Fruit fly (Drosophila melanogaster) whole organism, pupa: ENCODE measurements around the gene Mocs1.

Experiments used
- CG10348 ChIP-seq: fragments of 200-800 bp; sonication (Bioruptor generic); IDR thresholded peaks from 2 replicates; pipeline ENCODE4 v1.3.6; 2022; ENCODE audit warnings: missing biosample characterization, missing genetic modification characterization
- CG12605 ChIP-seq: fragments of 200-800 bp; sonication (Bioruptor generic); IDR thresholded peaks from 2 replicates; pipeline ENCODE4 v1.3.6; 2022; ENCODE audit warnings: missing biosample characterization, missing genetic modification characterization
- CG13204 ChIP-seq: fragments of 200-800 bp; sonication (Bioruptor generic); optimal IDR thresholded peaks from 2 replicates; lab custom pipeline; 2018; ENCODE audit warnings: missing biosample characterization, mild to moderate bottlenecking, missing genetic modification characterization, moderate library complexity
- CG14655 ChIP-seq: fragments of 200-800 bp; sonication (Bioruptor generic); optimal IDR thresholded peaks from 3 replicates; lab custom pipeline; 2017; ENCODE audit warnings: mild to moderate bottlenecking, missing biosample characterization, missing genetic modification reagents, missing genetic modification characterization
- CG15710 ChIP-seq: fragments of 200-800 bp; sonication (Bioruptor generic); optimal IDR thresholded peaks from 2 replicates; lab custom pipeline; 2018; ENCODE audit warnings: missing biosample characterization, mild to moderate bottlenecking, missing genetic modification characterization, moderate library complexity
- CG17806 ChIP-seq: fragments of 200-800 bp; sonication (Bioruptor generic); optimal IDR thresholded peaks from 2 replicates; lab custom pipeline; 2018; ENCODE audit warnings: missing biosample characterization, mild to moderate bottlenecking, missing genetic modification characterization, moderate library complexity
- CG32121 ChIP-seq: fragments of 200-800 bp; sonication (Bioruptor generic); IDR thresholded peaks from 2 replicates; pipeline ENCODE4 v1.3.6; 2022; ENCODE audit warnings: missing biosample characterization, missing genetic modification characterization
- CG34367 ChIP-seq: fragments of 200-800 bp; sonication (Bioruptor generic); optimal IDR thresholded peaks from 2 replicates; lab custom pipeline; 2018; ENCODE audit warnings: missing biosample characterization, mild to moderate bottlenecking, missing genetic modification characterization
- CG4496 ChIP-seq: fragments of 200-800 bp; sonication (Bioruptor generic); IDR thresholded peaks from 3 replicates; pipeline ENCODE4 v1.3.6; 2022; ENCODE audit warnings: missing biosample characterization, missing genetic modification characterization
- CG8159 ChIP-seq: fragments of 200-800 bp; sonication (Bioruptor generic); optimal IDR thresholded peaks from 3 replicates; lab custom pipeline; 2018; ENCODE audit warnings: missing biosample characterization, mild to moderate bottlenecking, missing genetic modification characterization, moderate library complexity
- CG8301 ChIP-seq: fragments of 200-800 bp; sonication (Bioruptor generic); optimal IDR thresholded peaks from 2 replicates; lab custom pipeline; 2018; ENCODE audit warnings: missing biosample characterization, mild to moderate bottlenecking, missing genetic modification characterization
- CG9948 ChIP-seq: fragments of 200-800 bp; sonication (Bioruptor generic); optimal IDR thresholded peaks from 2 replicates; lab custom pipeline; 2018; ENCODE audit warnings: missing biosample characterization, mild to moderate bottlenecking, missing genetic modification characterization, moderate library complexity
- D1 ChIP-seq: fragments of 200-800 bp; sonication (Bioruptor generic); optimal IDR thresholded peaks from 2 replicates; lab custom pipeline; 2018; ENCODE audit warnings: missing biosample characterization, mild to moderate bottlenecking, missing genetic modification characterization, moderate library complexity
- EcR ChIP-seq: fragments of 200-800 bp; sonication (Bioruptor generic); optimal IDR thresholded peaks from 3 replicates; lab custom pipeline; 2019; ENCODE audit warnings: missing biosample characterization, missing genetic modification characterization, mild to moderate bottlenecking, moderate library complexity, missing genetic modification reagents
- Ets98B ChIP-seq: fragments of 200-800 bp; sonication (Bioruptor generic); IDR thresholded peaks from 2 replicates; pipeline ENCODE4 v1.3.6; 2022; ENCODE audit warnings: missing biosample characterization, missing genetic modification characterization
- Pif1A ChIP-seq: fragments of 200-800 bp; sonication (Bioruptor generic); optimal IDR thresholded peaks from 3 replicates; lab custom pipeline; 2016; ENCODE audit warnings: missing biosample characterization, missing genetic modification characterization
- Pif1B ChIP-seq: fragments of 200-800 bp; sonication (Bioruptor generic); optimal IDR thresholded peaks from 3 replicates; lab custom pipeline; 2016; ENCODE audit warnings: missing biosample characterization, missing genetic modification characterization
- Snoo ChIP-seq: fragments of 200-800 bp; sonication (Bioruptor generic); optimal IDR thresholded peaks from 3 replicates; lab custom pipeline; 2017; ENCODE audit warnings: missing biosample characterization, mild to moderate bottlenecking, missing genetic modification characterization, inconsistent platforms
- fd96Ca ChIP-seq: fragments of 200-800 bp; sonication (Bioruptor generic); IDR thresholded peaks from 3 replicates; pipeline ENCODE4 v1.3.6; 2022; ENCODE audit warnings: missing biosample characterization, missing genetic modification characterization
- gl ChIP-seq: fragments of 200-800 bp; sonication (Bioruptor generic); optimal IDR thresholded peaks from 2 replicates; lab custom pipeline; 2018; ENCODE audit warnings: missing biosample characterization, mild to moderate bottlenecking, missing genetic modification characterization
- rn ChIP-seq: fragments of 200-800 bp; sonication (Bioruptor generic); IDR thresholded peaks from 2 replicates; pipeline ENCODE4 v1.3.6; 2022; ENCODE audit warnings: missing biosample characterization, missing genetic modification characterization

Gene Mocs1

DNA sequence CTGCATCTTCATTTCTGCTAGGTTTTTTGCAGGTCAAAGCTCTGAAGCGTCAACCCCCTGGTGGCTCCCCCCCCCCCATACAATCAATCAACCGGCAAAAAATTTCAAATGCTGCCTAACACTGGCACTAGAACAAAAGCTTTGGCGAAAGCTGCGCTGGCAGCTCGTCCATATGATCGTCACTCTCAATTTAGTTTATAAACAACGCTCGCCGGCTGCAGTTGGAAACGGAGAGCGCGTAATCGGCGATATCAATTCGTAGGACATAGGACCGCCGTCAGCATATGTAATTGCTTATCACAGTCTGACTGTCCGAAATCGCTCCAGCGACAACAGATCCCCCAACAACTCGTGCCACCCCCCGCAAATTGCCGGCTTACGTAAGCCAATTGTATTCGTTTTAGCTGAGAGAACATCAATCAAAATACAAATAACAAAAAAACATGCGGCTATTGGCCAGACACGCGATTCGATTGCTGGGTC lies at the start of gene Mocs1:
Mocs1 (plus strand) TSS at position 155 of the 483 bp plus-strand sequence.
- peak; percentile 53; the same call in 1 of the 2 replicates for TF ChIP-seq Ets98B
- peak; percentile 48; the same call in 2 of the 3 replicates for TF ChIP-seq fd96Ca (GFP tag; lab: Robert Waterston, UW)
- no peak for TF ChIP-seq EcR
- no peak for TF ChIP-seq CG34367 (tag; lab: Kevin White, UChicago)
- TF ChIP-seq CG15710 = no peak
- TF ChIP-seq CG32121 (GFP tag; lab: Robert Waterston, UW) = peak; percentile 54
- no peak for TF ChIP-seq Pif1B (GFP tag; lab: Kevin White, UChicago)
- no peak for TF ChIP-seq CG12605 (GFP tag; lab: Robert Waterston, UW)
- TF ChIP-seq D1 (tag; lab: Kevin White, UChicago) = no peak
- no peak for TF ChIP-seq CG4496
- TF ChIP-seq CG9948 (tag; lab: Kevin White, UChicago) = no peak
- TF ChIP-seq CG8301 (tag; lab: Kevin White, UChicago) = no peak
- TF ChIP-seq gl (tag; lab: Kevin White, UChicago) = no peak

DNA sequence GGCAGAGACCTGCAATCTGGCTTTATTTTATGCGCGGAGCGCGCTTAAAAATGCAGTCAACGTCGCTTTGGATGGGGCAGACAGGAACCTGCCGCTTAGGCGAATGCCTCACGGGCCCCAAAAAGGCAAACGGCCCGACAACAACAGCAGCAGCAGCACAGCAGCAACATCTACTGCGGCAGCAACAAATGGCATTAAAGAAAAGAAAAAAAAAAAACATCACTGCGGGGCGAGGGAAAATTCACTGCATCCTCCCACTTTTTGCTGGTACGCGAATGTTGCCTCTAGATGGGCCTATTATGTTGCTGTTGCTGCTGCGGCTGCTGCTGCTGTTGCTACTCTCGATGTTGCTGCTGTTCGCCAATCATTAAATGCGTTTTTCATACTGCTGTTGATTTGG lies 48.4 kb upstream of the Mocs1 start:
- no peak for TF ChIP-seq CG32121 (GFP tag; lab: Robert Waterston, UW)
- TF ChIP-seq CG13204 (GFP tag; lab: Kevin White, UChicago) = peak; percentile 87
- no peak for TF ChIP-seq CG17806 (tag; lab: Kevin White, UChicago)
- no peak for TF ChIP-seq Ets98B
- no peak for TF ChIP-seq CG15710
- TF ChIP-seq Snoo (tag; lab: Kevin White, UChicago) = no peak
- TF ChIP-seq fd96Ca (GFP tag; lab: Robert Waterston, UW) = 0 out of 3 replicates have a peak, but pooled peaks have one; percentile 5
- 0 out of 3 replicates have a peak, but pooled peaks have one; percentile 27 for TF ChIP-seq CG4496
- TF ChIP-seq Pif1B (GFP tag; lab: Kevin White, UChicago) = no peak
- TF ChIP-seq EcR = peak; percentile 51
- TF ChIP-seq CG8159 (tag; lab: Kevin White, UChicago) = no peak
- TF ChIP-seq CG10348 (GFP tag; lab: Robert Waterston, UW) = 0 out of 2 replicates have a peak, but pooled peaks have one; percentile 26
- no peak for TF ChIP-seq gl (tag; lab: Kevin White, UChicago)
- TF ChIP-seq CG34367 (tag; lab: Kevin White, UChicago) = no peak
- no peak for TF ChIP-seq D1 (tag; lab: Kevin White, UChicago)

DNA sequence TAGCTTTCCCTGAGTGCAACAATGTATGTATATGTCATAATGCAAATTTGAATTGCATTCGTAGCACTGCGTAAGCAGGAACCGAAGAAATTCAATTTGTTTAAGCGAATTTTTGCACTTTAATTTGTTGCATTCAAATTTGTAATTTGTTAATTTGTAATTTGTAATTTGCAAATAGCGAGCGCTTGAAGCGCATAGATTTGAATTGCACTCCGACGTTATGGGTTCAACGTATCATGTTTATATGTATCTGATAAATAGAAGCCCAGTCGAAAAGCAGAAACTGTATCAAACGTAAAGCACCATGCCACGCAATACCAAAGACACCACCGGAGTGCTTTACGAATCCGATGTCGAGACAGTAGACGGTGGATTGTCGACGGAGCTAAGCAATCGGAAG lies 47.1 kb upstream of the Mocs1 start, which contains the start of gene Fad2:
Fad2 (plus strand) TSS at position 301 of the 400 bp plus-strand sequence.
- no peak for TF ChIP-seq CG13204 (GFP tag; lab: Kevin White, UChicago)
- no peak for TF ChIP-seq CG8301 (tag; lab: Kevin White, UChicago)
- TF ChIP-seq CG10348 (GFP tag; lab: Robert Waterston, UW) = no peak
- no peak for TF ChIP-seq Snoo (tag; lab: Kevin White, UChicago)
- no peak for TF ChIP-seq Pif1A (GFP tag; lab: Kevin White, UChicago)
- no peak for TF ChIP-seq CG9948 (tag; lab: Kevin White, UChicago)
- TF ChIP-seq Ets98B = no peak
- TF ChIP-seq gl (tag; lab: Kevin White, UChicago) = no peak
- TF ChIP-seq Pif1B (GFP tag; lab: Kevin White, UChicago) = no peak
- TF ChIP-seq CG34367 (tag; lab: Kevin White, UChicago) = no peak
- TF ChIP-seq CG32121 (GFP tag; lab: Robert Waterston, UW) = no peak
- TF ChIP-seq rn (GFP tag; lab: Robert Waterston, UW) = no peak
- no peak for TF ChIP-seq CG4496

DNA sequence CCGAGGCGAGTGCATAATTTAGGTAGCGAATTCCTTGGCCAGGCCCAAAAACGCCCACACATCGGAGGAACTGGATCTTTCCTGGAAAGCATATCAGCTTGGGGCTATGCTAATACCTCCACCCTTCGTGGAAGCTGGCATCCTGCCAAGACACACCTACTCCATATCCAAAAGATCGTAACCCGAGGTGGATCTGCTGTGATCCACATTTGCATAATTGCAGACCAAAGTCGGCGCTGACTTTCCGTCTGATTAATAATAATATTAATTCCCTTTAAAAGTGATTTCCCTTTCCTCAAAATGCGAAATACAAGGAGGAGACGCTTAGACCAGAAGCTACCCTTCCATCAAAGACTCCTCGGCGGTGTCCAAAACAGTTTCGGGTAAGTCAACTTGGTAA lies 45.1 kb upstream of the Mocs1 start, which contains the start of gene CG32079:
CG32079 (plus strand) TSS at position 301 of the 400 bp plus-strand sequence.
- TF ChIP-seq Snoo (tag; lab: Kevin White, UChicago) (no peak), CG14655 (no peak), CG32121 (GFP tag; lab: Robert Waterston, UW) (no peak), Pif1B (GFP tag; lab: Kevin White, UChicago) (no peak), fd96Ca (GFP tag; lab: Robert Waterston, UW) (no peak), CG10348 (GFP tag; lab: Robert Waterston, UW) (no peak), CG12605 (GFP tag; lab: Robert Waterston, UW) (no peak), CG15710 (no peak), Pif1A (GFP tag; lab: Kevin White, UChicago) (no peak), CG4496 (no peak), D1 (tag; lab: Kevin White, UChicago) (no peak), CG13204 (GFP tag; lab: Kevin White, UChicago) (no peak), CG8301 (tag; lab: Kevin White, UChicago) (no peak), CG9948 (tag; lab: Kevin White, UChicago) (no peak), gl (tag; lab: Kevin White, UChicago) (no peak), CG17806 (tag; lab: Kevin White, UChicago) (no peak), Ets98B (no peak), rn (GFP tag; lab: Robert Waterston, UW) (no peak), CG8159 (tag; lab: Kevin White, UChicago) (no peak), CG34367 (tag; lab: Kevin White, UChicago) (no peak)

DNA sequence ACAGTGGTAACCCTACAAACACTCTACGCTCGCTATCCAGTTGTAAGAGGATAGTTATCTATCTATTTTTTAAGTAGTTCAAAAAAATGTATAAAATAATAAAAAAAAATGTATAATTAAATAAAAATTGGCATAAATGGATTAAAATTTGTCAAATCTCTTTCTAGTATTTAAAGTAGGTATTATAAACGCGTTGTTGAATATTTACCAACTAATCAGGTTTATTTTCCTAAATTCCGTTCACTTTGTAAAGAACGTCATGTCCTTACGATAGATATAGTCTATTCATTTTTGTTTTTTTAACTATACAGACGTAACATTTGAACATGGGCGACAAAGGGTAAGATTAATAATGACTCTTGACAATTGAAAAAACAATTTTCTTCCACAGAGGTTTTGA lies 43.0 kb upstream of the Mocs1 start, which contains the start of gene CG32081:
CG32081 (plus strand) TSS at position 301 of the 400 bp plus-strand sequence.
- no peak for TF ChIP-seq rn (GFP tag; lab: Robert Waterston, UW)
- no peak for TF ChIP-seq Pif1B (GFP tag; lab: Kevin White, UChicago)
- TF ChIP-seq CG17806 (tag; lab: Kevin White, UChicago) = no peak

DNA sequence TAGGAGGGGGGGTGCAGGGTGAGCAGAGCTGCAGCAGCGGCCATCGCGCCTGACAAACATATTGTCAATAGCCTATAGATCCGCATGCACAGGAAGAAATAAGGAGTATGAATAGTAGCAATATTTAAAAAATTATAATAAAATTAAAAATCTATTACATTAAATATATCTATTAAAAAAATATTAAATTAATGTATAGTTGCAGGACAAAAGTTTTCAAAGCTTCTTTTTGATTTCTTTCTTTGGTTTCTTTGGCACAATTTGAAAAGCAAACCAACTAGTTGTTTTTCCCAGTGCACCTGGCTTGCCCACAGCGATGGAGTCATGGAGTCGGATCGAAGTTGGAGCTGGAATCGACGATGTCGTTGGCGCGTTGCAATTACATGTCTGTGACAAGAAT lies 38.5 kb upstream of the Mocs1 start:
- TF ChIP-seq CG15710 (peak; percentile 53), CG34367 (tag; lab: Kevin White, UChicago) (peak; percentile 39), fd96Ca (GFP tag; lab: Robert Waterston, UW) (0 out of 3 replicates have a peak, but pooled peaks have one; percentile 40), rn (GFP tag; lab: Robert Waterston, UW) (no peak), CG13204 (GFP tag; lab: Kevin White, UChicago) (peak; percentile 9), CG14655 (peak; percentile 60), gl (tag; lab: Kevin White, UChicago) (no peak), CG8301 (tag; lab: Kevin White, UChicago) (peak; percentile 47), CG32121 (GFP tag; lab: Robert Waterston, UW) (peak; percentile 54; the same call in 1 of the 2 replicates), CG9948 (tag; lab: Kevin White, UChicago) (peak; percentile 50), CG10348 (GFP tag; lab: Robert Waterston, UW) (no peak), EcR (no peak), CG4496 (0 out of 3 replicates have a peak, but pooled peaks have one; percentile 38), Snoo (tag; lab: Kevin White, UChicago) (peak; percentile 6), CG12605 (GFP tag; lab: Robert Waterston, UW) (no peak; the same call in 1 of the 2 replicates), CG17806 (tag; lab: Kevin White, UChicago) (peak; percentile 47), Pif1B (GFP tag; lab: Kevin White, UChicago) (peak; percentile 22), D1 (tag; lab: Kevin White, UChicago) (no peak), CG8159 (tag; lab: Kevin White, UChicago) (peak; percentile 60), Ets98B (peak; percentile 59; the same call in 1 of the 2 replicates)
